Worm (Caenorhabditis elegans): ENCODE data around the gene strd-1.

Gene strd-1

DNA sequence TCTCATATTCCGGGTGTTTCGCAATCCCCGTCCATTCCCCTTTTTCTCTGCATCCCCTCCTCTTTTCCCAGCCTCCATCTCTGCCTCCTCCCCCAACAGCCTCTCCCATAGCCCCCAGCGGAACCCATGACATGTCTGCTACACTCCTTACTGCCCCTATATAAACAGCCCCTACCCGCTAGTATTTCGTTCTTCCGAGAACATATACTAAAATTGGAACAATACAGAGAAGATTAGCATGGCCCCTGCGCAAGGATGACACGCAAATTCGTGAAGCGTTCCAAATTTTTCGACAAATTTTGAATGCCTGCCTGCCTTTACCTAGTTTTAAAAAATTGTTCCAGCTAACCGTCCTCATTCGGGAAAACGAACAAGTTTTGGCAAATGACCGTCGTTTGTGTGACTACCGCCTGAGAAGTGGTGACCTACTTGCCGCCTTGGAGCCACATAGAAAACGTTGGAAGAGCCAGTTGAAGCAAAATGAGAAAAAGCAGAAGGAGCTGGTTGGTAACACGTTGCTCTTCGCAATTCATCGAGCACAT, 42.3 kb downstream of the strd-1 start (continued):
- TF ChIP-seq lin-39 (tag; optimal IDR thresholded peaks at IDR 0.05) (no peak), hif-1 (tag; optimal IDR thresholded peaks at IDR 0.05) (peak; percentile 75 to 77), lin-29 (GFP tag; IDR thresholded peaks at IDR 0.05) (peak; percentile 86), ceh-20 (GFP tag; IDR thresholded peaks at IDR 0.05) (peak; percentile 97), fos-1 (tag; optimal IDR thresholded peaks at IDR 0.05) (no peak), skn-1 (tag; optimal IDR thresholded peaks at IDR 0.05) (no peak), unc-62 (GFP tag; optimal IDR thresholded peaks at IDR 0.05 in 1 of 2) (peak in 1 of 2 experiments; percentile 100), unc-62 (tag; optimal IDR thresholded peaks at IDR 0.05) (peak; percentile 59), nhr-41 (GFP tag; IDR thresholded peaks at IDR 0.05) (peak; percentile 98), Y48G9A.11 (GFP tag; IDR thresholded peaks at IDR 0.05) (peak; percentile 91), egl-27 (tag; optimal IDR thresholded peaks at IDR 0.05) (peak; percentile 89), nhr-42 (GFP tag; IDR thresholded peaks at IDR 0.05) (peak; percentile 93), arid-1 (GFP tag; conservative IDR thresholded peaks at IDR 0.05) (peak; percentile 93), daf-8 (GFP tag; IDR thresholded peaks at IDR 0.05) (peak; percentile 93; the same call in 1 of the 2 replicates), D1046.2 (GFP tag; IDR thresholded peaks at IDR 0.05) (peak; percentile 96), lin-38 (GFP tag; IDR thresholded peaks at IDR 0.05) (peak; percentile 94), lin-1 (GFP tag; IDR thresholded peaks at IDR 0.05) (peak; percentile 94), ctbp-1 (GFP tag; IDR thresholded peaks at IDR 0.05) (peak; percentile 98), nhr-102 (tag; optimal IDR thresholded peaks at IDR 0.05) (peak; percentile 96), tag-97 (GFP tag; IDR thresholded peaks at IDR 0.05) (peak; percentile 85; the same call in 1 of the 2 replicates), T20F7.1 (GFP tag; optimal IDR thresholded peaks at IDR 0.05) (peak; percentile 85), nhr-48 (tag; optimal IDR thresholded peaks at IDR 0.05) (peak; percentile 87), vab-7 (GFP tag; IDR thresholded peaks at IDR 0.05) (peak; percentile 98), Y105C5A.15 (GFP tag; IDR thresholded peaks at IDR 0.05) (peak; percentile 96), aly-2 (tag; optimal IDR thresholded peaks at IDR 0.05) (no peak), aha-1 (tag) (peak; percentile 100), cey-2 (tag; optimal IDR thresholded peaks at IDR 0.05; ENCODE audit: borderline replicate concordance, insufficient read depth) (peak; percentile 80), mxl-3 (GFP tag; optimal IDR thresholded peaks at IDR 0.05) (peak; percentile 90), ceh-44 (GFP tag; IDR thresholded peaks at IDR 0.05) (peak; percentile 97), daf-12 (tag; optimal IDR thresholded peaks at IDR 0.05) (no peak), F26F4.8 (GFP tag; conservative IDR thresholded peaks at IDR 0.05) (peak; percentile 99), nhr-25 (tag; optimal IDR thresholded peaks at IDR 0.05; ENCODE audit: borderline replicate concordance, insufficient read depth) (peak; percentile 91), lsy-2 (tag; optimal IDR thresholded peaks at IDR 0.05) (peak; percentile 81 to 94), nhr-6 (tag; optimal IDR thresholded peaks at IDR 0.05) (peak; percentile 65), ZK337.2 (GFP tag; IDR thresholded peaks at IDR 0.05) (peak; percentile 92), mep-1 (tag; optimal IDR thresholded peaks at IDR 0.05) (peak; percentile 98), gei-8 (GFP tag; optimal IDR thresholded peaks at IDR 0.05) (peak; percentile 96), lin-13 (GFP tag; optimal IDR thresholded peaks at IDR 0.05) (peak; percentile 94), nhr-237 (tag; optimal IDR thresholded peaks at IDR 0.05) (peak; percentile 35), php-3 (GFP tag; IDR thresholded peaks at IDR 0.05) (peak; percentile 96), ces-1 (GFP tag; optimal IDR thresholded peaks at IDR 0.05) (peak; percentile 59), duxl-1 (tag; optimal IDR thresholded peaks at IDR 0.05; ENCODE audit: poor library complexity) (peak; percentile 95), mes-2 (tag; optimal IDR thresholded peaks at IDR 0.05; ENCODE audit: poor library complexity, severe bottlenecking) (peak; percentile 96), dpl-1 (GFP tag; optimal IDR thresholded peaks at IDR 0.05) (peak; percentile 84), nhr-11 (tag; optimal IDR thresholded peaks at IDR 0.05) (peak; percentile 90), F49E8.2 (tag; optimal IDR thresholded peaks at IDR 0.05; ENCODE audit: borderline replicate concordance) (peak; percentile 89), saeg-2 (GFP tag; IDR thresholded peaks at IDR 0.05) (peak; percentile 94), zip-2 (tag; optimal IDR thresholded peaks at IDR 0.05) (peak; percentile 91), ceh-28 (tag; optimal IDR thresholded peaks at IDR 0.05) (peak; percentile 37), zip-11 (GFP tag; IDR thresholded peaks at IDR 0.05) (peak; percentile 84)

All from whole organism, L4 larva.